Worm (Caenorhabditis elegans) whole organism, late embryonic: ENCODE data around the gene Y73B6BL.22.

Experiments used
- C08G9.2 ChIP-seq: sonication (generic microtip); optimal IDR thresholded peaks from 2 replicates; lab custom pipeline; 2016; ENCODE audit warnings: mild to moderate bottlenecking, missing genetic modification characterization, moderate library complexity, missing compliant biosample characterization
- C38D4.7 ChIP-seq: fragments of 200-800 bp; sonication (Bioruptor generic); optimal IDR thresholded peaks from 2 replicates; lab custom pipeline; 2018; ENCODE audit warnings: mild to moderate bottlenecking, missing genetic modification characterization, moderate library complexity, missing compliant biosample characterization
- F13H6.1 ChIP-seq: sonication (generic microtip); optimal IDR thresholded peaks from 2 replicates; lab custom pipeline; 2016; ENCODE audit warnings: missing genetic modification characterization, missing compliant biosample characterization
- K09A11.1 ChIP-seq: sonication (generic microtip); optimal IDR thresholded peaks from 2 replicates; lab custom pipeline; 2017; ENCODE audit warnings: antibody characterized with exemption, mild to moderate bottlenecking, missing genetic modification characterization, missing compliant biosample characterization; ENCODE audit not compliant: insufficient read depth
- T23F11.4 ChIP-seq: fragments of 200-800 bp; sonication (Bioruptor generic); optimal IDR thresholded peaks from 2 replicates; lab custom pipeline; 2018; ENCODE audit warnings: mild to moderate bottlenecking, missing genetic modification characterization, missing compliant biosample characterization
- Y22D7AL.16 ChIP-seq: sonication (generic microtip); optimal IDR thresholded peaks from 2 replicates; lab custom pipeline; 2016; ENCODE audit warnings: missing genetic modification characterization, missing compliant biosample characterization
- ama-1 ChIP-seq: fragments of 150-350 bp; optimal IDR thresholded peaks from 2 replicates; lab custom pipeline; 2014
- ceh-14 ChIP-seq: sonication (generic microtip); optimal IDR thresholded peaks from 2 replicates; lab custom pipeline; 2016; ENCODE audit warnings: missing genotype, missing genetic modification characterization, missing compliant biosample characterization
- ceh-2 ChIP-seq: sonication (generic microtip); optimal IDR thresholded peaks from 2 replicates; lab custom pipeline; 2016; ENCODE audit warnings: missing genotype, missing genetic modification characterization, missing compliant biosample characterization
- ceh-31 ChIP-seq: sonication (generic microtip); optimal IDR thresholded peaks from 2 replicates; lab custom pipeline; 2016; ENCODE audit warnings: missing genetic modification characterization, missing compliant biosample characterization
- ceh-34 ChIP-seq: sonication (generic microtip); optimal IDR thresholded peaks from 2 replicates; lab custom pipeline; 2016; ENCODE audit warnings: mild to moderate bottlenecking, missing genetic modification characterization, missing compliant biosample characterization
- ceh-45 ChIP-seq: fragments of 200-800 bp; sonication (Bioruptor generic); IDR thresholded peaks from 2 replicates; pipeline ENCODE4 v1.3.6; 2022; ENCODE audit warnings: missing genetic modification reagents, missing genetic modification characterization, missing compliant biosample characterization
- ceh-6 ChIP-seq: fragments of 200-800 bp; sonication (Bioruptor generic); optimal IDR thresholded peaks from 2 replicates; lab custom pipeline; 2018; ENCODE audit warnings: mild to moderate bottlenecking, missing genetic modification characterization, missing compliant biosample characterization
- ceh-9 ChIP-seq: sonication (generic microtip); optimal IDR thresholded peaks from 2 replicates; lab custom pipeline; 2016; ENCODE audit warnings: mild to moderate bottlenecking, missing genetic modification characterization, inconsistent platforms, missing compliant biosample characterization
- dmd-4 ChIP-seq: sonication (generic microtip); optimal IDR thresholded peaks from 2 replicates; lab custom pipeline; 2016; ENCODE audit warnings: borderline replicate concordance, missing genetic modification characterization, missing compliant biosample characterization
- dve-1 ChIP-seq: sonication (generic microtip); optimal IDR thresholded peaks from 2 replicates; lab custom pipeline; 2017; ENCODE audit warnings: antibody characterized with exemption, mild to moderate bottlenecking, missing genetic modification characterization, missing compliant biosample characterization
- elt-4 ChIP-seq: sonication (generic microtip); optimal IDR thresholded peaks from 2 replicates; lab custom pipeline; 2016; ENCODE audit warnings: missing genetic modification characterization, missing compliant biosample characterization
- eyg-1 ChIP-seq: sonication (generic microtip); optimal IDR thresholded peaks from 2 replicates; lab custom pipeline; 2016; ENCODE audit warnings: missing genotype, missing genetic modification characterization, missing compliant biosample characterization
- fax-1 ChIP-seq: sonication (generic microtip); optimal IDR thresholded peaks from 2 replicates; lab custom pipeline; 2016; ENCODE audit warnings: missing genotype, missing genetic modification characterization, missing compliant biosample characterization
- fkh-10 ChIP-seq: fragments of 150-350 bp; optimal IDR thresholded peaks from 2 replicates; lab custom pipeline; 2014; ENCODE audit warnings: missing biosample characterization, missing genetic modification reagents, missing genetic modification characterization
- fkh-6 ChIP-seq: sonication (generic microtip); optimal IDR thresholded peaks from 2 replicates; lab custom pipeline; 2016; ENCODE audit warnings: missing genetic modification characterization, missing compliant biosample characterization
- gmeb-2 ChIP-seq: sonication (generic microtip); optimal IDR thresholded peaks from 2 replicates; lab custom pipeline; 2016; ENCODE audit warnings: missing genetic modification characterization, inconsistent platforms, missing compliant biosample characterization
- hlh-13 ChIP-seq: fragments of 200-800 bp; sonication (Bioruptor generic); optimal IDR thresholded peaks from 2 replicates; lab custom pipeline; 2018; ENCODE audit warnings: mild to moderate bottlenecking, missing genetic modification characterization, missing compliant biosample characterization
- hlh-15 ChIP-seq: sonication (generic microtip); optimal IDR thresholded peaks from 2 replicates; lab custom pipeline; 2016; ENCODE audit warnings: missing genetic modification characterization, missing compliant biosample characterization
- hlh-6 ChIP-seq: sonication (generic microtip); optimal IDR thresholded peaks from 2 replicates; lab custom pipeline; 2016; ENCODE audit warnings: missing genotype, missing genetic modification characterization, missing compliant biosample characterization
- hlh-8 ChIP-seq: sonication (generic microtip); optimal IDR thresholded peaks from 2 replicates; lab custom pipeline; 2016; ENCODE audit warnings: missing genotype, missing genetic modification characterization, missing compliant biosample characterization
- lin-11 ChIP-seq: fragments of 200-800 bp; sonication (Bioruptor generic); optimal IDR thresholded peaks from 2 replicates; lab custom pipeline; 2018; ENCODE audit warnings: mild to moderate bottlenecking, missing genetic modification characterization, missing compliant biosample characterization
- mec-3 ChIP-seq: sonication (generic microtip); optimal IDR thresholded peaks from 2 replicates; lab custom pipeline; 2016; ENCODE audit warnings: borderline replicate concordance, missing genetic modification characterization, missing compliant biosample characterization
- nfya-1 ChIP-seq: sonication (generic microtip); optimal IDR thresholded peaks from 2 replicates; lab custom pipeline; 2017; ENCODE audit warnings: missing genetic modification characterization, mild to moderate bottlenecking, missing compliant biosample characterization, antibody characterized with exemption, moderate library complexity
- nhr-11 ChIP-seq: fragments of 150-350 bp; optimal IDR thresholded peaks from 2 replicates; lab custom pipeline; 2014; ENCODE audit warnings: missing biosample characterization, missing genetic modification characterization
- nhr-232 ChIP-seq: sonication (generic microtip); optimal IDR thresholded peaks from 2 replicates; lab custom pipeline; 2016; ENCODE audit warnings: missing genetic modification characterization, missing compliant biosample characterization
- npax-4 ChIP-seq: sonication (generic microtip); optimal IDR thresholded peaks from 2 replicates; lab custom pipeline; 2016; ENCODE audit warnings: missing genetic modification characterization, missing compliant biosample characterization
- pag-3 ChIP-seq: sonication (generic microtip); optimal IDR thresholded peaks from 2 replicates; lab custom pipeline; 2016; ENCODE audit warnings: missing compliant biosample characterization, missing genetic modification characterization, borderline replicate concordance
- pax-1 ChIP-seq: fragments of 150-350 bp; optimal IDR thresholded peaks from 2 replicates; lab custom pipeline; 2014; ENCODE audit warnings: missing biosample characterization, missing genetic modification characterization
- pqm-1 ChIP-seq: sonication (generic microtip); optimal IDR thresholded peaks from 2 replicates; lab custom pipeline; 2016; ENCODE audit warnings: missing genetic modification characterization, missing compliant biosample characterization
- pros-1 ChIP-seq: fragments of 150-350 bp; optimal IDR thresholded peaks from 2 replicates; lab custom pipeline; 2014; ENCODE audit warnings: missing biosample characterization, missing genetic modification reagents, missing genetic modification characterization
- sox-4 ChIP-seq: sonication (generic microtip); optimal IDR thresholded peaks from 2 replicates; lab custom pipeline; 2017; ENCODE audit warnings: mild to moderate bottlenecking, missing genetic modification characterization, inconsistent platforms, missing compliant biosample characterization
- tbx-2 ChIP-seq: sonication (generic microtip); optimal IDR thresholded peaks from 2 replicates; lab custom pipeline; 2016; ENCODE audit warnings: missing genetic modification characterization, missing compliant biosample characterization
- unc-3 ChIP-seq, 2 experiments: fragments of 200-800 bp in 1 of 2; sonication (Bioruptor generic) in 1 of 2; sonication (generic microtip) in 1 of 2; conservative IDR thresholded peaks in 1 of 2; optimal IDR thresholded peaks in 1 of 2; 2 replicates each; pipeline versions ENCODE4 v1.3.6 to Lab custom; 2016 to 2022; ENCODE audit warnings: missing compliant biosample characterization in 2 of 2, missing genetic modification characterization in 2 of 2, missing genetic modification reagents in 1 of 2
- unc-42 ChIP-seq: sonication (generic microtip); optimal IDR thresholded peaks from 2 replicates; lab custom pipeline; 2016; ENCODE audit warnings: missing genotype, missing genetic modification characterization, missing compliant biosample characterization
- unc-86 ChIP-seq: sonication (generic microtip); optimal IDR thresholded peaks from 2 replicates; lab custom pipeline; 2016; ENCODE audit warnings: missing genetic modification characterization, missing compliant biosample characterization

The Y73B6BL.22 gene

ce11 chrIV:6431582-6431981 lies 15.1 kb upstream of the Y73B6BL.22 start, which contains the start of gene acp-7:
Gene acp-7, minus strand, starts transcription at chrIV:6431682.
- TF ChIP-seq npax-4 (tag; lab: Kevin White, UChicago) (no peak), pqm-1 (no peak), nfya-1 (tag; lab: Kevin White, UChicago) (no peak), pros-1 (tag; lab: Kevin White, UChicago) (no peak), unc-3 (GFP tag; conservative IDR thresholded peaks at IDR 0.05; lab: Robert Waterston, UW) (no peak), unc-3 (tag; optimal IDR thresholded peaks at IDR 0.05; lab: Kevin White, UChicago) (no peak), elt-4 (tag; lab: Kevin White, UChicago) (no peak), fax-1 (tag; lab: Kevin White, UChicago) (no peak), T23F11.4 (GFP tag; lab: Kevin White, UChicago) (no peak), nhr-232 (tag; lab: Kevin White, UChicago) (no peak)

ce11 chrIV:6427223-6427622 lies 10.8 kb upstream of the Y73B6BL.22 start:
- TF ChIP-seq dmd-4 (no peak), C08G9.2 (no peak), ceh-45 (no peak), ceh-14 (tag; lab: Kevin White, UChicago) (no peak), tbx-2 (tag; lab: Kevin White, UChicago) (no peak), ceh-31 (no peak), ceh-6 (GFP tag; lab: Kevin White, UChicago) (no peak), pros-1 (tag; lab: Kevin White, UChicago) (no peak), hlh-13 (GFP tag; lab: Kevin White, UChicago) (no peak)
- TF ChIP-seq, all 69 proteins: peak for 0

- no peak for TF ChIP-seq hlh-15
- TF ChIP-seq hlh-8 = no peak
- TF ChIP-seq lin-11 (tag; lab: Kevin White, UChicago) = no peak
- no peak for TF ChIP-seq T23F11.4 (GFP tag; lab: Kevin White, UChicago)
- no peak for TF ChIP-seq unc-42
- TF ChIP-seq pag-3 (tag; lab: Kevin White, UChicago) = no peak
- TF ChIP-seq ceh-9 = no peak
- TF ChIP-seq sox-4 (tag; lab: Kevin White, UChicago) = no peak
- TF ChIP-seq eyg-1 = no peak
- no peak for TF ChIP-seq ceh-2 (tag; lab: Kevin White, UChicago)
- no peak for TF ChIP-seq mec-3 (tag; lab: Kevin White, UChicago)
- no peak for TF ChIP-seq pqm-1
- TF ChIP-seq F13H6.1 (tag; lab: Kevin White, UChicago) = no peak
- TF ChIP-seq unc-86 (tag; lab: Kevin White, UChicago) = no peak
- no peak for TF ChIP-seq ceh-34
- no peak for TF ChIP-seq hlh-6 (tag; lab: Kevin White, UChicago)
- TF ChIP-seq nhr-11 (tag; lab: Kevin White, UChicago) = no peak
- TF ChIP-seq K09A11.1 = no peak
- TF ChIP-seq, all 69 proteins: peak for 0
Measured at ce11 chrIV:6426089-6426715, 9.7 kb upstream of the Y73B6BL.22 start, which contains the start of gene acp-6. Gene acp-6, minus strand, starts transcription at chrIV:6426139.

ce11 chrIV:6421183-6421635 lies 4.8 kb upstream of the Y73B6BL.22 start, which contains the start of gene puf-11:
Gene puf-11, plus strand, starts transcription at chrIV:6421585.
- TF ChIP-seq fkh-6 (tag; lab: Kevin White, UChicago) = no peak
- no peak for TF ChIP-seq T23F11.4 (GFP tag; lab: Kevin White, UChicago)
- no peak for TF ChIP-seq dve-1
- no peak for TF ChIP-seq gmeb-2 (tag; lab: Kevin White, UChicago)
- TF ChIP-seq pax-1 (tag; lab: Kevin White, UChicago) = no peak
- TF ChIP-seq ceh-9 = no peak
- TF ChIP-seq ama-1 = no peak
- TF ChIP-seq C38D4.7 (GFP tag; lab: Kevin White, UChicago) = no peak
- TF ChIP-seq fkh-10 (GFP tag; lab: Kevin White, UChicago) = no peak
- no peak for TF ChIP-seq Y22D7AL.16
- no peak for TF ChIP-seq ceh-6 (GFP tag; lab: Kevin White, UChicago)
- TF ChIP-seq sox-4 (tag; lab: Kevin White, UChicago) = no peak
- no peak for TF ChIP-seq pros-1 (tag; lab: Kevin White, UChicago)
